Fruit fly (Drosophila melanogaster) whole organism, adult: ENCODE data around the gene RpS30.

Experiments
- CG7045 ChIP-seq: fragments of 200-800 bp; sonication (Bioruptor generic); optimal IDR thresholded peaks from 2 replicates; lab custom pipeline; 2017; ENCODE audit warnings: missing biosample characterization, mild to moderate bottlenecking, missing genetic modification characterization
- CG7101 ChIP-seq: fragments of 200-800 bp; sonication (Bioruptor generic); optimal IDR thresholded peaks from 2 replicates; lab custom pipeline; 2018; ENCODE audit warnings: missing biosample characterization, mild to moderate bottlenecking, missing genetic modification characterization, moderate library complexity
- Crg-1 ChIP-seq: fragments of 200-800 bp; sonication (Bioruptor generic); optimal IDR thresholded peaks from 2 replicates; lab custom pipeline; 2016; ENCODE audit warnings: missing biosample characterization, missing genetic modification characterization
- Hr96 ChIP-seq: fragments of 200-800 bp; sonication (Bioruptor generic); optimal IDR thresholded peaks from 2 replicates; lab custom pipeline; 2016; ENCODE audit warnings: missing biosample characterization, missing genetic modification characterization
- Mnt ChIP-seq: fragments of 200-800 bp; sonication (Bioruptor generic); optimal IDR thresholded peaks from 2 replicates; lab custom pipeline; 2016; ENCODE audit warnings: missing biosample characterization, mild to moderate bottlenecking, missing genetic modification characterization
- cnc ChIP-seq, 2 experiments: fragments of >200 bp; optimal IDR thresholded peaks; 2 replicates each; lab custom pipeline; 2017
- kay ChIP-seq: fragments of 200-800 bp; sonication (Bioruptor generic); peaks from one replicate; lab custom pipeline; 2016; ENCODE audit warnings: missing biosample characterization, missing genetic modification characterization, borderline replicate concordance

dm6 chr3R:20828520-20829415, 21.5 kb upstream of the RpS30 start:
- TF ChIP-seq CG7101 (no peak), CG7045 (no peak), cnc (optimal IDR thresholded peaks at IDR 0.05; lab: Kevin White, UChicago) (no peak), Crg-1 (peak; percentile 45), Hr96 (GFP tag; lab: Kevin White, UChicago) (no peak), Mnt (GFP tag; lab: Kevin White, UChicago) (peak; percentile 14), kay (GFP tag; lab: Kevin White, UChicago) (no peak)
